Fruit fly (Drosophila melanogaster): ENCODE measurements around the gene pns.

Gene pns

DNA sequence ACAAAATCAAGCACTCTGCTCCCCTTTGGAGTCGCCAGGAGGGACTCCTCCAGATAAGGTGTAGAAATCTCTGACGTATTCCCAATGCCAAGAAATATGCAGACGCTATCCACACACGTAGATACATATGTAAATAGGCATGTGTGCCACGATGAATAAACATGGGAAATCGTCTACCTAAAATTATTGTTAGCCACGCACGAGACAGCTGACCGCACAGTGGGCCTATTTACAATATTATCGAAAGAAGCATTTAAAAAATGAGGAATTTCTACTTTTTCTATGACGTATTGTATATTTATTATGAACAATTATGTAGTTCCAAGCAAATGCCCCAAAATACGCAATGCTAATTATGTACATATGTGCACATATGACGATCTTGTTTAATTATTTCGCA, 12.2 kb downstream of the pns start (continued):
- TF ChIP-seq CG4820 (GFP tag; optimal IDR thresholded peaks at IDR 0.05) (no peak), CG17359 (tag; optimal IDR thresholded peaks at IDR 0.05) (peak; percentile 16), Adf1 (GFP tag; IDR thresholded peaks at IDR 0.05) (no peak), lbe (GFP tag; optimal IDR thresholded peaks at IDR 0.05) (no peak), CG13424 (tag; optimal IDR thresholded peaks at IDR 0.05) (peak; percentile 23), CG8281 (tag; optimal IDR thresholded peaks at IDR 0.05) (no peak), HmgZ (tag; optimal IDR thresholded peaks at IDR 0.05) (no peak), CG15269 (tag; optimal IDR thresholded peaks at IDR 0.05) (peak; percentile 42), her (GFP tag; optimal IDR thresholded peaks at IDR 0.05) (no peak), CG8944 (GFP tag; optimal IDR thresholded peaks at IDR 0.05) (no peak), CG7963 (GFP tag; IDR thresholded peaks at IDR 0.05; ENCODE audit: partially characterized antibody) (no peak), sob (GFP tag; IDR thresholded peaks at IDR 0.05) (peak; percentile 5; the same call in 1 of the 2 replicates), Poxn (GFP tag; IDR thresholded peaks at IDR 0.05) (no peak), CG2199 (GFP tag; IDR thresholded peaks at IDR 0.05) (peak; percentile 78; the same call in 2 of the 3 replicates), CG17186 (GFP tag; optimal IDR thresholded peaks at IDR 0.05) (no peak), ash1 (GFP tag; optimal IDR thresholded peaks at IDR 0.05) (no peak), CG7556 (GFP tag; optimal IDR thresholded peaks at IDR 0.05) (no peak), Rfx (GFP tag; IDR thresholded peaks at IDR 0.05) (peak; percentile 57; the same call in 1 of the 2 replicates), CG18262 (tag; optimal IDR thresholded peaks at IDR 0.05) (no peak), nmo (GFP tag; optimal IDR thresholded peaks at IDR 0.05) (peak; percentile 13), grn (GFP tag; optimal IDR thresholded peaks at IDR 0.05) (no peak), B-H2 (GFP tag; optimal IDR thresholded peaks at IDR 0.05) (no peak), CG15011 (GFP tag; optimal IDR thresholded peaks at IDR 0.05) (peak; percentile 39), CG9932 (GFP tag; IDR thresholded peaks at IDR 0.05) (peak; percentile 30; the same call in 1 of the 2 replicates), Bgb (GFP tag; IDR thresholded peaks at IDR 0.05; ENCODE audit: partially characterized antibody) (no peak), bbx (GFP tag; IDR thresholded peaks at IDR 0.05; ENCODE audit: partially characterized antibody) (no peak), Nf-YB (GFP tag; optimal IDR thresholded peaks at IDR 0.05) (no peak), CG31441 (GFP tag; IDR thresholded peaks at IDR 0.05) (no peak), CG15514 (GFP tag; optimal IDR thresholded peaks at IDR 0.05) (no peak), cwo (GFP tag; optimal IDR thresholded peaks at IDR 0.05) (peak; percentile 84), grau (tag; optimal IDR thresholded peaks at IDR 0.05) (no peak), NC2β (GFP tag; optimal IDR thresholded peaks at IDR 0.05) (no peak), CG6254 (GFP tag; optimal IDR thresholded peaks at IDR 0.05) (no peak), maf-S (GFP tag; optimal IDR thresholded peaks at IDR 0.05) (no peak), luna (GFP tag; optimal IDR thresholded peaks at IDR 0.05) (no peak), CG3838 (GFP tag; optimal IDR thresholded peaks at IDR 0.05) (no peak), Atf3 (GFP tag; optimal IDR thresholded peaks at IDR 0.05) (no peak), gcm (GFP tag; optimal IDR thresholded peaks at IDR 0.05) (no peak), fru (optimal IDR thresholded peaks at IDR 0.05) (no peak), lilli (GFP tag; optimal IDR thresholded peaks at IDR 0.05) (peak; percentile 24), CG33557 (GFP tag; optimal IDR thresholded peaks at IDR 0.05) (no peak), ttk (GFP tag; IDR thresholded peaks at IDR 0.05) (no peak), CG2120 (GFP tag; optimal IDR thresholded peaks at IDR 0.05) (peak; percentile 54), D (optimal IDR thresholded peaks at IDR 0.05) (no peak), D (GFP tag; optimal IDR thresholded peaks at IDR 0.05) (no peak), Hr39 (optimal IDR thresholded peaks at IDR 0.05) (no peak), bigmax (GFP tag; optimal IDR thresholded peaks at IDR 0.05) (no peak), Ptx1 (GFP tag; IDR thresholded peaks at IDR 0.05) (no peak), eyg (GFP tag; optimal IDR thresholded peaks at IDR 0.05) (no peak), Taf1 (GFP tag; IDR thresholded peaks at IDR 0.05) (0 out of 2 replicates have a peak, but pooled peaks have one; percentile 8), fd64A (GFP tag; optimal IDR thresholded peaks at IDR 0.05) (no peak), CG9817 (tag; optimal IDR thresholded peaks at IDR 0.05) (peak; percentile 2)

Measured in whole organism, embryonic.